Fruit fly (Drosophila melanogaster) whole organism, embryonic: ENCODE results near the gene Rab19.

ENCODE experiments used
- Atf-2 ChIP-seq: fragments of 200-800 bp; sonication (Bioruptor generic); optimal IDR thresholded peaks from 2 replicates; lab custom pipeline; 2016; ENCODE audit warnings: missing biosample characterization, missing genetic modification characterization
- CG10267 ChIP-seq: fragments of 200-800 bp; sonication (Bioruptor generic); optimal IDR thresholded peaks from 2 replicates; lab custom pipeline; 2018; ENCODE audit warnings: missing biosample characterization, mild to moderate bottlenecking, missing genetic modification characterization, moderate library complexity
- CG11504 ChIP-seq: fragments of 200-800 bp; sonication (Bioruptor generic); optimal IDR thresholded peaks from 3 replicates; lab custom pipeline; 2019; ENCODE audit warnings: missing biosample characterization, mild to moderate bottlenecking, missing genetic modification characterization, moderate library complexity
- CG15269 ChIP-seq: fragments of 200-800 bp; sonication (Bioruptor generic); optimal IDR thresholded peaks from 2 replicates; lab custom pipeline; 2018; ENCODE audit warnings: missing biosample characterization, mild to moderate bottlenecking, missing genetic modification characterization, moderate library complexity
- CG15601 ChIP-seq: fragments of 200-800 bp; sonication (Bioruptor generic); optimal IDR thresholded peaks from 3 replicates; lab custom pipeline; 2019; ENCODE audit warnings: missing biosample characterization, mild to moderate bottlenecking, missing genetic modification characterization, moderate library complexity
- CG16779 ChIP-seq: fragments of 200-800 bp; sonication (Bioruptor generic); IDR thresholded peaks from 2 replicates; pipeline ENCODE4 v1.3.6; 2022; ENCODE audit warnings: missing biosample characterization, missing genetic modification characterization
- CG16863 ChIP-seq: fragments of 200-800 bp; sonication (Bioruptor generic); optimal IDR thresholded peaks from 3 replicates; lab custom pipeline; 2016; ENCODE audit warnings: missing biosample characterization, missing genetic modification characterization
- CG2678 ChIP-seq: fragments of 200-800 bp; sonication (Bioruptor generic); optimal IDR thresholded peaks from 3 replicates; lab custom pipeline; 2019; ENCODE audit warnings: missing biosample characterization, mild to moderate bottlenecking, missing genetic modification characterization, moderate library complexity
- CG31441 ChIP-seq: fragments of 200-800 bp; sonication (Bioruptor generic); IDR thresholded peaks from 2 replicates; pipeline ENCODE4 v1.3.6; 2022; ENCODE audit warnings: missing biosample characterization, missing genetic modification characterization
- CG5245 ChIP-seq: fragments of 200-800 bp; sonication (Bioruptor generic); optimal IDR thresholded peaks from 3 replicates; lab custom pipeline; 2016; ENCODE audit warnings: missing biosample characterization, missing genetic modification characterization
- CG7839 ChIP-seq: fragments of 200-800 bp; sonication (Bioruptor generic); optimal IDR thresholded peaks from 3 replicates; lab custom pipeline; 2018; ENCODE audit warnings: missing biosample characterization, mild to moderate bottlenecking, missing genetic modification characterization, moderate library complexity
- Dip3 ChIP-seq: fragments of 200-800 bp; sonication (Bioruptor generic); optimal IDR thresholded peaks from 3 replicates; lab custom pipeline; 2016; ENCODE audit warnings: missing biosample characterization, missing genetic modification characterization
- Ets65A ChIP-seq: fragments of 200-800 bp; sonication (Bioruptor generic); peaks from one replicate; lab custom pipeline; 2016; ENCODE audit warnings: missing biosample characterization, missing genetic modification characterization
- Fer3 ChIP-seq: fragments of 200-800 bp; sonication (Bioruptor generic); optimal IDR thresholded peaks from 2 replicates; lab custom pipeline; 2018; ENCODE audit warnings: missing biosample characterization, mild to moderate bottlenecking, missing genetic modification characterization, moderate library complexity
- Hr51 ChIP-seq, 2 experiments: fragments of 200-800 bp; sonication (Bioruptor generic); optimal IDR thresholded peaks; 2 replicates in 1 of 2; 3 replicates in 1 of 2; lab custom pipeline; 2016 to 2018; ENCODE audit warnings: missing biosample characterization in 2 of 2, missing genetic modification characterization in 2 of 2, mild to moderate bottlenecking in 1 of 2, moderate library complexity in 1 of 2
- Mad ChIP-seq: fragments of 200-800 bp; sonication (Bioruptor generic); optimal IDR thresholded peaks from 2 replicates; lab custom pipeline; 2016; ENCODE audit warnings: missing biosample characterization, missing genetic modification characterization
- Max ChIP-seq: fragments of 200-800 bp; sonication (Bioruptor generic); optimal IDR thresholded peaks from 2 replicates; lab custom pipeline; 2016; ENCODE audit warnings: missing biosample characterization, mild to moderate bottlenecking, missing genetic modification characterization
- Mes4 ChIP-seq: fragments of 200-800 bp; sonication (Bioruptor generic); optimal IDR thresholded peaks from 2 replicates; lab custom pipeline; 2016; ENCODE audit warnings: missing biosample characterization, missing genetic modification characterization
- Myb ChIP-seq: fragments of 200-800 bp; sonication (Bioruptor generic); optimal IDR thresholded peaks from 2 replicates; lab custom pipeline; 2016; ENCODE audit warnings: missing biosample characterization, missing genetic modification characterization
- NC2β ChIP-seq: fragments of 200-800 bp; sonication (Bioruptor generic); optimal IDR thresholded peaks from 2 replicates; lab custom pipeline; 2016; ENCODE audit warnings: missing biosample characterization, missing genetic modification characterization
- Ptx1 ChIP-seq: fragments of 200-800 bp; sonication (Bioruptor generic); IDR thresholded peaks from 2 replicates; pipeline ENCODE4 v1.3.6; 2022; ENCODE audit warnings: missing biosample characterization, missing genetic modification characterization
- Rfx ChIP-seq: fragments of 200-800 bp; sonication (Bioruptor generic); IDR thresholded peaks from 2 replicates; pipeline ENCODE4 v1.3.6; 2022; ENCODE audit warnings: missing biosample characterization, missing genetic modification characterization
- Six4 ChIP-seq: fragments of 200-800 bp; sonication (Bioruptor generic); optimal IDR thresholded peaks from 2 replicates; lab custom pipeline; 2016; ENCODE audit warnings: missing biosample characterization, missing genetic modification characterization
- Sox100B ChIP-seq: fragments of 200-800 bp; sonication (Bioruptor generic); optimal IDR thresholded peaks from 3 replicates; lab custom pipeline; 2018; ENCODE audit warnings: missing biosample characterization, mild to moderate bottlenecking, missing genetic modification characterization
- Trl ChIP-seq, 3 experiments: fragments of >200 bp in 2 of 3; fragments of 200-800 bp in 1 of 3; sonication (Bioruptor generic) in 1 of 3; optimal IDR thresholded peaks; 2 replicates in 1 of 3; 3 replicates in 2 of 3; lab custom pipeline; 2016 to 2017; ENCODE audit warnings: missing biosample characterization in 1 of 3, missing genetic modification characterization in 1 of 3
- ab ChIP-seq: fragments of 200-800 bp; sonication (Bioruptor generic); optimal IDR thresholded peaks from 2 replicates; lab custom pipeline; 2016; ENCODE audit warnings: missing biosample characterization, missing genetic modification characterization
- ash1 ChIP-seq: fragments of 200-800 bp; sonication (Bioruptor generic); optimal IDR thresholded peaks from 2 replicates; lab custom pipeline; 2018; ENCODE audit warnings: missing biosample characterization, mild to moderate bottlenecking, missing genetic modification characterization
- btn ChIP-seq: fragments of 200-800 bp; sonication (Bioruptor generic); optimal IDR thresholded peaks from 2 replicates; lab custom pipeline; 2016; ENCODE audit warnings: missing biosample characterization, missing genetic modification characterization
- chinmo ChIP-seq: fragments of 200-800 bp; sonication (Bioruptor generic); IDR thresholded peaks from 4 replicates; pipeline ENCODE4 v1.3.6; 2022; ENCODE audit warnings: missing biosample characterization, missing genetic modification characterization; ENCODE audit not compliant: partially characterized antibody
- cwo ChIP-seq: fragments of 200-800 bp; sonication (Bioruptor generic); optimal IDR thresholded peaks from 3 replicates; lab custom pipeline; 2017; ENCODE audit warnings: missing biosample characterization, missing genetic modification characterization, mild to moderate bottlenecking, moderate library complexity, missing genetic modification reagents
- dmrt99B ChIP-seq: fragments of 200-800 bp; sonication (Bioruptor generic); optimal IDR thresholded peaks from 2 replicates; lab custom pipeline; 2018; ENCODE audit warnings: missing biosample characterization, mild to moderate bottlenecking, missing genetic modification characterization, moderate library complexity
- ems ChIP-seq: fragments of 200-800 bp; sonication (Bioruptor generic); optimal IDR thresholded peaks from 3 replicates; lab custom pipeline; 2016; ENCODE audit warnings: missing biosample characterization, missing genetic modification characterization
- ewg ChIP-seq: fragments of 200-800 bp; sonication (Bioruptor generic); optimal IDR thresholded peaks from 3 replicates; lab custom pipeline; 2017; ENCODE audit warnings: mild to moderate bottlenecking, missing biosample characterization, missing genetic modification reagents, missing genetic modification characterization
- fd64A ChIP-seq: fragments of 200-800 bp; sonication (Bioruptor generic); optimal IDR thresholded peaks from 3 replicates; lab custom pipeline; 2018; ENCODE audit warnings: missing biosample characterization, mild to moderate bottlenecking, missing genetic modification characterization
- grau ChIP-seq: fragments of 200-800 bp; optimal IDR thresholded peaks from 3 replicates; lab custom pipeline; 2019; ENCODE audit warnings: missing biosample characterization, mild to moderate bottlenecking, missing genetic modification characterization, moderate library complexity
- gro ChIP-seq: fragments of 200-800 bp; sonication (Bioruptor generic); optimal IDR thresholded peaks from 2 replicates; lab custom pipeline; 2016; ENCODE audit warnings: missing biosample characterization, missing genetic modification characterization
- nerfin-2 ChIP-seq: fragments of 200-800 bp; sonication (Bioruptor generic); IDR thresholded peaks from 2 replicates; pipeline ENCODE4 v1.3.6; 2022; ENCODE audit warnings: missing biosample characterization, missing genetic modification characterization; ENCODE audit not compliant: partially characterized antibody
- nmo ChIP-seq: fragments of 200-800 bp; sonication (Bioruptor generic); optimal IDR thresholded peaks from 2 replicates; lab custom pipeline; 2018; ENCODE audit warnings: missing biosample characterization, mild to moderate bottlenecking, missing genetic modification characterization, moderate library complexity
- odd ChIP-seq: fragments of 200-800 bp; sonication (Bioruptor generic); optimal IDR thresholded peaks from 2 replicates; lab custom pipeline; 2017; ENCODE audit warnings: missing biosample characterization, mild to moderate bottlenecking, missing genetic modification characterization
- onecut ChIP-seq: fragments of 200-800 bp; sonication (Bioruptor generic); IDR thresholded peaks from 2 replicates; pipeline ENCODE4 v1.3.6; 2022; ENCODE audit warnings: missing biosample characterization, missing genetic modification characterization
- row ChIP-seq: fragments of 200-800 bp; sonication (Bioruptor generic); IDR thresholded peaks from 3 replicates; pipeline ENCODE4 v1.3.6; 2022; ENCODE audit warnings: missing biosample characterization, missing genetic modification characterization
- run ChIP-seq: fragments of 200-800 bp; sonication (Bioruptor generic); optimal IDR thresholded peaks from 3 replicates; lab custom pipeline; 2018; ENCODE audit warnings: missing biosample characterization, mild to moderate bottlenecking, missing genetic modification characterization
- scrt ChIP-seq: fragments of 200-800 bp; sonication (Bioruptor generic); optimal IDR thresholded peaks from 2 replicates; lab custom pipeline; 2018; ENCODE audit warnings: missing biosample characterization, mild to moderate bottlenecking, missing genetic modification characterization, moderate library complexity
- sens ChIP-seq: fragments of 200-800 bp; sonication (Bioruptor generic); peaks from one replicate; lab custom pipeline; 2016; ENCODE audit warnings: missing biosample characterization, missing genetic modification characterization
- sug ChIP-seq: fragments of 200-800 bp; optimal IDR thresholded peaks from 2 replicates; lab custom pipeline; 2019; ENCODE audit warnings: missing biosample characterization, mild to moderate bottlenecking, missing genetic modification characterization, moderate library complexity
- tgo ChIP-seq: fragments of 200-800 bp; sonication (Bioruptor generic); IDR thresholded peaks from 3 replicates; pipeline ENCODE4 v1.3.6; 2022; ENCODE audit warnings: missing biosample characterization, missing genetic modification characterization
- unc-4 ChIP-seq: fragments of 200-800 bp; sonication (Bioruptor generic); IDR thresholded peaks from 2 replicates; pipeline ENCODE4 v1.3.6; 2022; ENCODE audit warnings: missing biosample characterization, missing genetic modification characterization; ENCODE audit not compliant: partially characterized antibody
- vnd ChIP-seq: fragments of 200-800 bp; sonication (Bioruptor generic); IDR thresholded peaks from 3 replicates; pipeline ENCODE4 v1.3.6; 2022; ENCODE audit warnings: missing biosample characterization, missing genetic modification characterization; ENCODE audit not compliant: partially characterized antibody
- vvl ChIP-seq: fragments of 200-800 bp; sonication (Bioruptor generic); IDR thresholded peaks from 2 replicates; pipeline ENCODE4 v1.3.6; 2022; ENCODE audit warnings: missing biosample characterization, missing genetic modification characterization

The Rab19 gene

dm6 chr3L:8285291-8285690 is 11.5 kb upstream of the Rab19 start:
- TF ChIP-seq Ets65A (GFP tag; lab: Kevin White, UChicago) = peak; percentile 27
- TF ChIP-seq btn (GFP tag; lab: Kevin White, UChicago) = no peak
- TF ChIP-seq fd64A (GFP tag; lab: Kevin White, UChicago) = no peak
- no peak for TF ChIP-seq sug (tag; lab: Kevin White, UChicago)
- TF ChIP-seq scrt (GFP tag; lab: Kevin White, UChicago) = peak; percentile 93
- TF ChIP-seq chinmo (GFP tag; lab: Robert Waterston, UW) = 0 out of 4 replicates have a peak, but pooled peaks have one; percentile 24
- TF ChIP-seq ash1 (GFP tag; lab: Kevin White, UChicago) = no peak
- no peak for TF ChIP-seq onecut (GFP tag; lab: Robert Waterston, UW)
- no peak for TF ChIP-seq gro (GFP tag; lab: Kevin White, UChicago)
- peak; percentile 24 to 64 for TF ChIP-seq Trl (optimal IDR thresholded peaks at IDR 0.05; lab: Kevin White, UChicago)
- no peak for TF ChIP-seq Trl (GFP tag; optimal IDR thresholded peaks at IDR 0.05; lab: Kevin White, UChicago)

dm6 chr3L:8285773-8286172 is 11.0 kb upstream of the Rab19 start:
- no peak for TF ChIP-seq Atf-2 (GFP tag; lab: Kevin White, UChicago)
- TF ChIP-seq Dip3 (GFP tag; lab: Kevin White, UChicago) = no peak
- no peak for TF ChIP-seq Six4 (GFP tag; lab: Kevin White, UChicago)
- TF ChIP-seq sens (GFP tag; lab: Kevin White, UChicago) = peak; percentile 77
- no peak for TF ChIP-seq CG15269 (tag; lab: Kevin White, UChicago)
- TF ChIP-seq Rfx (GFP tag; lab: Robert Waterston, UW) = no peak
- no peak for TF ChIP-seq CG16779
- no peak for TF ChIP-seq ewg (GFP tag; lab: Kevin White, UChicago)
- TF ChIP-seq CG11504 (tag; lab: Kevin White, UChicago) = peak; percentile 44
- TF ChIP-seq ems (GFP tag; lab: Kevin White, UChicago) = no peak
- no peak for TF ChIP-seq CG16863 (GFP tag; lab: Kevin White, UChicago)
- TF ChIP-seq Fer3 = peak; percentile 1
- no peak for TF ChIP-seq CG15601
- TF ChIP-seq odd = no peak
- no peak for TF ChIP-seq Mad (GFP tag; lab: Kevin White, UChicago)
- TF ChIP-seq run = no peak
- TF ChIP-seq dmrt99B (tag; lab: Kevin White, UChicago) = peak; percentile 53
- no peak for TF ChIP-seq CG5245 (GFP tag; lab: Kevin White, UChicago)
- TF ChIP-seq Max (GFP tag; lab: Kevin White, UChicago) = no peak
- peak; percentile 14; the same call in 1 of the 2 replicates for TF ChIP-seq vvl (GFP tag; lab: Robert Waterston, UW)
- peak; percentile 43 for TF ChIP-seq CG2678 (tag; lab: Kevin White, UChicago)
- TF ChIP-seq Myb = no peak
- no peak; the same call in 2 of the 3 replicates for TF ChIP-seq tgo (GFP tag; lab: Robert Waterston, UW)
- peak; percentile 12 for TF ChIP-seq Sox100B (GFP tag; lab: Kevin White, UChicago)
- TF ChIP-seq grau (tag; lab: Kevin White, UChicago) = peak; percentile 12
- TF ChIP-seq unc-4 (GFP tag; lab: Robert Waterston, UW) = no peak
- peak; percentile 44 for TF ChIP-seq CG7839 (tag; lab: Kevin White, UChicago)
- TF ChIP-seq Ptx1 = 0 out of 2 replicates have a peak, but pooled peaks have one; percentile 29
- TF ChIP-seq vnd (GFP tag; lab: Robert Waterston, UW) = no peak
- TF ChIP-seq Hr51 (GFP tag; optimal IDR thresholded peaks at IDR 0.05; lab: Kevin White, UChicago) = peak in 1 of 2 experiments; percentile 35
- TF ChIP-seq Mes4 (GFP tag; lab: Kevin White, UChicago) = no peak
- TF ChIP-seq ab = no peak
- TF ChIP-seq CG31441 = 0 out of 2 replicates have a peak, but pooled peaks have one; percentile 16
- TF ChIP-seq cwo (GFP tag; lab: Kevin White, UChicago) = peak; percentile 2
- TF ChIP-seq nmo (GFP tag; lab: Kevin White, UChicago) = peak; percentile 21
- TF ChIP-seq CG10267 = peak; percentile 3
- TF ChIP-seq nerfin-2 (GFP tag; lab: Robert Waterston, UW) = no peak
- TF ChIP-seq NC2β (GFP tag; lab: Kevin White, UChicago) = no peak
- 0 out of 3 replicates have a peak, but pooled peaks have one; percentile 19 for TF ChIP-seq row (GFP tag; lab: Robert Waterston, UW)
